Fruit fly (Drosophila melanogaster): Measurements from ENCODE around the gene GatA.

The GatA gene

DNA sequence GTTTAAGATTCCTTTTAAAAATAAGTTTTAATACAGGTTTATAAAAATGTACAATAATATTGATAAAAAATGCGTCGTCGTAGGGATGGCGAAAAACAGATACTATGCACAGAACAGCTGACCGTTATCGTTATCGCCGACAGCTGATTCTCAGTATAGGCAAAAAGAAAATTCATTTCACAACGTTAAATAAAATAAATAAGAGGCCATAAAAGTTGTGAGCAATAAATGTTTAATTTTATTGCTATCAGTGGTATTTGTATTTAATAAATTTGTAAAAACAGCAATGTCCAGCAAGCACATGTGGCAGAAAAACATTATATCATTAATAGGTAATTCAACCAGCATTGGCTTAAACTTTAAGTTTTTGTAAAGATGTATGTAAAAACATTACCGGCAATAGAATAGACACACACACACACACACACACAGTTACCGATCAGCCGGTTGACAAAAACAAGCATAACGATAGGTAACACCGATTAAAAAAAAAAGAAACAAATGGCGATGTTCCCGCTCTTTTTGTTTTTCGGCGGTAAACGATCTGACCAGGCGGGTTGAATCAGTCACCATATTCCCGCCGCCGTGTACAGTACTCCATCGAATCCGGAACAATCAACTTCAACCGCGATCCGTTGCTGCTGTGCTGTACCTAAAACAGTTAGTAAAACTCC, 47.7 kb downstream of the GatA start, which contains the start of the genes dnk and Smu1 (continued):
- TF ChIP-seq bsh (GFP tag; optimal IDR thresholded peaks at IDR 0.05) (no peak), CG9437 (GFP tag; optimal IDR thresholded peaks at IDR 0.05) (peak; percentile 13), lab (GFP tag; optimal IDR thresholded peaks at IDR 0.05) (no peak), chm (GFP tag; IDR thresholded peaks at IDR 0.05) (no peak), nau (GFP tag; optimal IDR thresholded peaks at IDR 0.05) (no peak), BtbVII (GFP tag; optimal IDR thresholded peaks at IDR 0.05) (no peak), CG10462 (GFP tag; optimal IDR thresholded peaks at IDR 0.05) (no peak), ken (GFP tag; IDR thresholded peaks at IDR 0.05) (no peak), Rx (GFP tag; IDR thresholded peaks at IDR 0.05) (no peak), tx (GFP tag; optimal IDR thresholded peaks at IDR 0.05) (no peak), CG43689 (GFP tag; IDR thresholded peaks at IDR 0.05) (no peak), tgo (GFP tag; IDR thresholded peaks at IDR 0.05) (no peak), trem (tag; optimal IDR thresholded peaks at IDR 0.05) (peak; percentile 45), nerfin-1 (tag; optimal IDR thresholded peaks at IDR 0.05) (no peak), sens (GFP tag) (peak; percentile 60), sim (GFP tag; IDR thresholded peaks at IDR 0.05) (no peak), CG9609 (GFP tag; optimal IDR thresholded peaks at IDR 0.05) (no peak), CG11093 (GFP tag; IDR thresholded peaks at IDR 0.05) (no peak), CG14014 (GFP tag; IDR thresholded peaks at IDR 0.05) (no peak), Vsx1 (GFP tag; optimal IDR thresholded peaks at IDR 0.05) (peak; percentile 20), BEAF-32 (GFP tag; optimal IDR thresholded peaks at IDR 0.05) (peak; percentile 54), sna (GFP tag; IDR thresholded peaks at IDR 0.05; ENCODE audit: partially characterized antibody) (0 out of 2 replicates have a peak, but pooled peaks have one; percentile 17), CG1647 (GFP tag; optimal IDR thresholded peaks at IDR 0.05) (no peak), E2f1 (GFP tag; IDR thresholded peaks at IDR 0.05) (peak; percentile 56; the same call in 1 of the 2 replicates), Hey (tag; optimal IDR thresholded peaks at IDR 0.05) (no peak), gce (GFP tag; IDR thresholded peaks at IDR 0.05) (no peak), CG2202 (tag; optimal IDR thresholded peaks at IDR 0.05) (no peak), her (GFP tag; optimal IDR thresholded peaks at IDR 0.05) (no peak), CG11723 (GFP tag; optimal IDR thresholded peaks at IDR 0.05) (no peak), ro (GFP tag; IDR thresholded peaks at IDR 0.05) (no peak), hkb (optimal IDR thresholded peaks at IDR 0.05) (no peak), hkb (GFP tag; IDR thresholded peaks at IDR 0.05) (no peak), CG10654 (GFP tag; optimal IDR thresholded peaks at IDR 0.05) (no peak), ab (GFP tag; optimal IDR thresholded peaks at IDR 0.05) (no peak), CG5953 (GFP tag; IDR thresholded peaks at IDR 0.05) (no peak), CG12659 (GFP tag; optimal IDR thresholded peaks at IDR 0.05) (peak; percentile 51), zen (tag; optimal IDR thresholded peaks at IDR 0.05) (peak; percentile 14), CG3995 (GFP tag; optimal IDR thresholded peaks at IDR 0.05) (peak; percentile 34), CG12236 (GFP tag; optimal IDR thresholded peaks at IDR 0.05) (no peak), D19A (tag; optimal IDR thresholded peaks at IDR 0.05) (no peak), Adf1 (GFP tag; IDR thresholded peaks at IDR 0.05) (no peak), otp (GFP tag; IDR thresholded peaks at IDR 0.05) (no peak), corto (GFP tag; optimal IDR thresholded peaks at IDR 0.05) (no peak), cg (GFP tag; optimal IDR thresholded peaks at IDR 0.05) (peak; percentile 71), gsb (GFP tag; IDR thresholded peaks at IDR 0.05) (no peak), amos (GFP tag; IDR thresholded peaks at IDR 0.05; ENCODE audit: partially characterized antibody) (peak; percentile 57), Hr3 (GFP tag; optimal IDR thresholded peaks at IDR 0.05) (no peak), Xbp1 (GFP tag; optimal IDR thresholded peaks at IDR 0.05) (no peak), CG10543 (GFP tag; optimal IDR thresholded peaks at IDR 0.05) (no peak), CG4424 (GFP tag; optimal IDR thresholded peaks at IDR 0.05) (no peak), CG8924 (tag; optimal IDR thresholded peaks at IDR 0.05) (peak; percentile 70)
